Fruit fly (Drosophila melanogaster): Measurements from ENCODE around the gene CG14053.

The CG14053 gene

dm6 chrX:2184563-2184962, 9.1 kb downstream of the CG14053 start, which contains the start of the genes Nmd3 and CG17776 (continued):
- TF ChIP-seq Med (GFP tag) (peak; percentile 71), Scr (GFP tag; IDR thresholded peaks at IDR 0.05; ENCODE audit: partially characterized antibody) (peak; percentile 73), ci (GFP tag; IDR thresholded peaks at IDR 0.05) (no peak), dm (GFP tag; optimal IDR thresholded peaks at IDR 0.05) (peak; percentile 93), Max (GFP tag; optimal IDR thresholded peaks at IDR 0.05) (peak; percentile 90), CG11560 (tag; IDR thresholded peaks at IDR 0.05) (no peak), CG4730 (GFP tag; IDR thresholded peaks at IDR 0.05) (no peak), HmgZ (tag; optimal IDR thresholded peaks at IDR 0.05) (peak; percentile 60), CG13624 (GFP tag; optimal IDR thresholded peaks at IDR 0.05) (peak; percentile 46), Sin3A (optimal IDR thresholded peaks at IDR 0.05) (peak; percentile 60), nau (GFP tag; optimal IDR thresholded peaks at IDR 0.05) (no peak), E2f2 (GFP tag; IDR thresholded peaks at IDR 0.05) (peak; percentile 46; the same call in 1 of the 2 replicates), CG2120 (GFP tag; optimal IDR thresholded peaks at IDR 0.05) (peak; percentile 35), stwl (tag; optimal IDR thresholded peaks at IDR 0.05) (peak; percentile 7), Tbp (GFP tag; optimal IDR thresholded peaks at IDR 0.05) (peak; percentile 30), CG30020 (tag; optimal IDR thresholded peaks at IDR 0.05) (peak; percentile 8), eyg (GFP tag; optimal IDR thresholded peaks at IDR 0.05) (no peak), CG3407 (GFP tag; optimal IDR thresholded peaks at IDR 0.05) (no peak), sug (tag; optimal IDR thresholded peaks at IDR 0.05) (peak; percentile 45), CG4820 (GFP tag; optimal IDR thresholded peaks at IDR 0.05) (no peak), Bgb (GFP tag; IDR thresholded peaks at IDR 0.05; ENCODE audit: partially characterized antibody) (peak; percentile 61), grau (tag; optimal IDR thresholded peaks at IDR 0.05) (peak; percentile 17), twi (tag; optimal IDR thresholded peaks at IDR 0.05) (peak; percentile 3), Hr3 (GFP tag; optimal IDR thresholded peaks at IDR 0.05) (no peak), Dref (GFP tag; IDR thresholded peaks at IDR 0.05) (peak; percentile 73), Bdp1 (GFP tag; optimal IDR thresholded peaks at IDR 0.05) (peak; percentile 28), Sox102F (GFP tag; optimal IDR thresholded peaks at IDR 0.05) (no peak), Doc3 (GFP tag; IDR thresholded peaks at IDR 0.05; ENCODE audit: partially characterized antibody) (peak; percentile 58; the same call in 1 of the 3 replicates), Taf1 (GFP tag; IDR thresholded peaks at IDR 0.05) (no peak), chm (GFP tag; IDR thresholded peaks at IDR 0.05) (no peak), Sry-δ (GFP tag; optimal IDR thresholded peaks at IDR 0.05) (peak; percentile 73), vnd (GFP tag; IDR thresholded peaks at IDR 0.05; ENCODE audit: partially characterized antibody) (peak; percentile 83), phol (tag; optimal IDR thresholded peaks at IDR 0.05) (peak; percentile 39), btn (GFP tag; optimal IDR thresholded peaks at IDR 0.05) (no peak), CG1603 (tag; optimal IDR thresholded peaks at IDR 0.05) (peak; percentile 58), gfzf (GFP tag; optimal IDR thresholded peaks at IDR 0.05) (peak; percentile 6), Sry-β (GFP tag; optimal IDR thresholded peaks at IDR 0.05) (peak; percentile 95), Dp (GFP tag; optimal IDR thresholded peaks at IDR 0.05) (peak; percentile 42), CG13424 (tag; optimal IDR thresholded peaks at IDR 0.05) (peak; percentile 5), CG14860 (GFP tag; IDR thresholded peaks at IDR 0.05; ENCODE audit: partially characterized antibody) (peak; percentile 78), CG2116 (GFP tag; optimal IDR thresholded peaks at IDR 0.05) (peak; percentile 77), MBD-R2 (GFP tag; IDR thresholded peaks at IDR 0.05) (peak; percentile 72; the same call in 1 of the 2 replicates), slbo (GFP tag; IDR thresholded peaks at IDR 0.05) (no peak), Opbp (GFP tag; IDR thresholded peaks at IDR 0.05; ENCODE audit: partially characterized antibody) (peak; percentile 35; the same call in 1 of the 3 replicates), CG7963 (GFP tag; IDR thresholded peaks at IDR 0.05; ENCODE audit: partially characterized antibody) (0 out of 3 replicates have a peak, but pooled peaks have one; percentile 12), odd (GFP tag; optimal IDR thresholded peaks at IDR 0.05) (no peak), Fer1 (GFP tag; optimal IDR thresholded peaks at IDR 0.05) (peak; percentile 49), GATAe (GFP tag; conservative IDR thresholded peaks at IDR 0.05) (no peak), Camta (GFP tag; optimal IDR thresholded peaks at IDR 0.05) (no peak), en (GFP tag; optimal IDR thresholded peaks at IDR 0.05) (no peak), hth (optimal IDR thresholded peaks at IDR 0.05) (no peak)
